Fruit fly (Drosophila melanogaster) whole organism, adult: Measurements from ENCODE around the gene Mhc.

Experiments
- CG7101 ChIP-seq: fragments of 200-800 bp; sonication (Bioruptor generic); optimal IDR thresholded peaks from 2 replicates; lab custom pipeline; 2018; ENCODE audit warnings: missing biosample characterization, mild to moderate bottlenecking, missing genetic modification characterization, moderate library complexity
- Clk ChIP-seq: fragments of 200-800 bp; sonication (Bioruptor generic); optimal IDR thresholded peaks from 2 replicates; lab custom pipeline; 2017; ENCODE audit warnings: missing biosample characterization, missing genetic modification characterization
- tj ChIP-seq: fragments of 200-800 bp; sonication (Bioruptor generic); optimal IDR thresholded peaks from 3 replicates; lab custom pipeline; 2017; ENCODE audit warnings: missing biosample characterization, mild to moderate bottlenecking, missing genetic modification characterization, moderate library complexity

DNA sequence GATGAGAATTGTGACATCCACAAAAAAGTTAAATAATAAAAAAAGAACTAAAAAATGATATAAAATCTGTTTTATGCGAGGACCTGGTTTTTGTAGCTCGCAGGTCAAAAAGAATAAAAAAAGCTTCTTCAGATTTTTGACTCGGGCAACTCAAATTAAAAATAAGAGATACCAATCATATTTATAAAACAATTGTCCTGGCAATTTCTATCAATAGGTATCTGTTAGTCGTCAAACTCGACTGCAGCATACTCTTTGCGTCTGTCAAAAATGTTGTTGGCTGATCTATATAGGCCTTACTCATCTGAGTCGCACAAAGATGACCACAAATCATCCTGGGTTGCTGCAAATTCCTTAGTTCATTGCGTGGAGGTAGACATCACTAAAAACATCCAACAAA, 43.8 kb upstream of the Mhc start:
- no peak for TF ChIP-seq tj (GFP tag; lab: Kevin White, UChicago)
- no peak for TF ChIP-seq Clk (GFP tag; lab: Kevin White, UChicago)
- TF ChIP-seq CG7101 (tag; lab: Kevin White, UChicago), result no peak
